Worm (Caenorhabditis elegans) whole organism, midembryonic: Measurements from ENCODE around the gene gei-6.

Source experiments
- T22C8.4 ChIP-seq: fragments of 200-800 bp; sonication (Bioruptor generic); IDR thresholded peaks from 2 replicates; pipeline ENCODE4 v1.3.6; 2022; ENCODE audit warnings: missing genetic modification characterization, missing compliant biosample characterization
- klf-2 ChIP-seq: fragments of 200-800 bp; sonication (Bioruptor generic); conservative IDR thresholded peaks from 2 replicates; pipeline ENCODE4 v1.3.6; 2022; ENCODE audit warnings: missing genetic modification reagents, missing genetic modification characterization, missing compliant biosample characterization
- med-1 ChIP-seq: sonication (generic microtip); optimal IDR thresholded peaks from 2 replicates; lab custom pipeline; 2017; ENCODE audit warnings: missing genetic modification characterization, mild to moderate bottlenecking, missing compliant biosample characterization, antibody characterized with exemption, missing genetic modification reagents; ENCODE audit not compliant: insufficient read depth
- ztf-23 ChIP-seq: fragments of 200-800 bp; sonication (Bioruptor generic); IDR thresholded peaks from 2 replicates; pipeline ENCODE4 v1.3.6; 2022; ENCODE audit warnings: missing genetic modification reagents, missing genetic modification characterization, missing compliant biosample characterization

- no peak for TF ChIP-seq med-1 (GFP tag; lab: Kevin White, UChicago)
- TF ChIP-seq T22C8.4, result no peak
- TF ChIP-seq klf-2 (GFP tag; lab: Robert Waterston, UW), result no peak
- TF ChIP-seq ztf-23, result no peak
These were observed 17.7 kb upstream of the gei-6 start for ce11 chrV:7248227-7248953.
